Worm (Caenorhabditis elegans) whole organism, midembryonic: ENCODE measurements around the gene lst-4.

Source experiments
- T22C8.4 ChIP-seq: fragments of 200-800 bp; sonication (Bioruptor generic); IDR thresholded peaks from 2 replicates; pipeline ENCODE4 v1.3.6; 2022; ENCODE audit warnings: missing genetic modification characterization, missing compliant biosample characterization
- cog-1 ChIP-seq: sonication (generic microtip); optimal IDR thresholded peaks from 2 replicates; lab custom pipeline; 2016; ENCODE audit warnings: missing genetic modification characterization, missing compliant biosample characterization
- flt-1 ChIP-seq: fragments of 200-800 bp; sonication (Bioruptor generic); IDR thresholded peaks from 2 replicates; pipeline ENCODE4 v1.3.6; 2022; ENCODE audit warnings: missing genetic modification characterization, missing compliant biosample characterization
- klf-2 ChIP-seq: fragments of 200-800 bp; sonication (Bioruptor generic); conservative IDR thresholded peaks from 2 replicates; pipeline ENCODE4 v1.3.6; 2022; ENCODE audit warnings: missing genetic modification reagents, missing genetic modification characterization, missing compliant biosample characterization
- med-1 ChIP-seq: sonication (generic microtip); optimal IDR thresholded peaks from 2 replicates; lab custom pipeline; 2017; ENCODE audit warnings: missing genetic modification characterization, mild to moderate bottlenecking, missing compliant biosample characterization, antibody characterized with exemption, missing genetic modification reagents; ENCODE audit not compliant: insufficient read depth
- ref-1 ChIP-seq: fragments of 200-800 bp; sonication (Bioruptor generic); conservative IDR thresholded peaks from 2 replicates; pipeline ENCODE4 v1.3.6; 2022; ENCODE audit warnings: missing genetic modification reagents, missing genetic modification characterization, missing compliant biosample characterization
- tab-1 ChIP-seq: fragments of 200-800 bp; sonication (Bioruptor generic); IDR thresholded peaks from 2 replicates; pipeline ENCODE4 v1.3.6; 2022; ENCODE audit warnings: missing genetic modification characterization, missing compliant biosample characterization
- ztf-23 ChIP-seq: fragments of 200-800 bp; sonication (Bioruptor generic); IDR thresholded peaks from 2 replicates; pipeline ENCODE4 v1.3.6; 2022; ENCODE audit warnings: missing genetic modification reagents, missing genetic modification characterization, missing compliant biosample characterization

DNA sequence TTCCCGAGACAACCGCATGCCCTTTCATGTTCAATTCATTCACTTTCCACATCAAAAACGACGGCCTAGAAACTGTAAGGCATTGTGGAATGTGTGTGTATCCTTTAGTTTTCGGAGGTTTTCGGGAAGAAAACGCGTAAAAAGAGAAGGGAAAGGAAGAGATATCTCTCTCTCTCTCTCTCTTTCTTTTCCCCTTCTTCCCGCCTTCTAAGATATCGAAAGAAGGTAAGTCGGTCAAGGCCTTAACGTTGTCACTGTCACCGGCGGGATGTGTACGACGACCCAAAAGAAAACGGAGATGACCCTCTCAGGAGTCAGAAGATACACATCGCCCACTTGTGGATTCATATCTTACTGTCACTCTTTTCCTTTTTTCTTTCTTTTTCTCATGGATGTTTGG lies 20.1 kb upstream of the lst-4 start:
- TF ChIP-seq flt-1 (GFP tag; lab: Robert Waterston, UW) (no peak), med-1 (GFP tag; lab: Kevin White, UChicago) (no peak), ref-1 (no peak), T22C8.4 (GFP tag; lab: Robert Waterston, UW) (no peak), klf-2 (no peak), cog-1 (tag; lab: Kevin White, UChicago) (no peak), tab-1 (GFP tag; lab: Robert Waterston, UW) (no peak), ztf-23 (GFP tag; lab: Robert Waterston, UW) (no peak)
